Worm (Caenorhabditis elegans) whole organism, L4 larva: ENCODE data around the gene C18D11.3.
A peak's percentile ranks its signal among the peaks of the same experiment; 100 is the strongest.

ENCODE experiments used
- D1046.2 ChIP-seq: fragments of 200-800 bp; sonication (Bioruptor generic); IDR thresholded peaks from 2 replicates; pipeline ENCODE4 v1.3.6; 2022; ENCODE audit warnings: missing genetic modification characterization, missing compliant biosample characterization
- F37D6.2 ChIP-seq: sonication (generic microtip); optimal IDR thresholded peaks from 2 replicates; lab custom pipeline; 2016; ENCODE audit warnings: mild to moderate bottlenecking, missing genetic modification characterization, missing compliant biosample characterization
- F44E2.7 ChIP-seq: fragments of 200-800 bp; sonication (Bioruptor generic); IDR thresholded peaks from 2 replicates; pipeline ENCODE4 v2.1.2; 2022; ENCODE audit warnings: missing genetic modification characterization, missing compliant biosample characterization
- F49E8.2 ChIP-seq: sonication (generic microtip); optimal IDR thresholded peaks from 2 replicates; lab custom pipeline; 2016; ENCODE audit warnings: missing compliant biosample characterization, mild to moderate bottlenecking, missing genetic modification characterization, borderline replicate concordance
- T26A8.4 ChIP-seq: fragments of 200-800 bp; sonication (Bioruptor generic); IDR thresholded peaks from 2 replicates; pipeline ENCODE4 v1.3.6; 2022; ENCODE audit warnings: missing genetic modification characterization, missing compliant biosample characterization
- Y105C5A.15 ChIP-seq: fragments of 200-800 bp; sonication (Bioruptor generic); IDR thresholded peaks from 2 replicates; pipeline ENCODE4 v1.3.6; 2022; ENCODE audit warnings: missing genetic modification characterization, missing compliant biosample characterization
- Y5F2A.4 ChIP-seq: fragments of 200-800 bp; sonication (Bioruptor generic); optimal IDR thresholded peaks from 2 replicates; lab custom pipeline; 2018; ENCODE audit warnings: mild to moderate bottlenecking, missing genetic modification characterization, missing compliant biosample characterization
- ZK337.2 ChIP-seq: fragments of 200-800 bp; sonication (Bioruptor generic); IDR thresholded peaks from 2 replicates; pipeline ENCODE4 v1.3.6; 2022; ENCODE audit warnings: missing genetic modification reagents, missing genetic modification characterization, missing compliant biosample characterization
- aha-1 ChIP-seq: fragments of 150-350 bp; peaks from one replicate; lab custom pipeline; 2014; ENCODE audit warnings: missing biosample characterization, missing genetic modification characterization
- aly-2 ChIP-seq: sonication (generic microtip); optimal IDR thresholded peaks from 2 replicates; lab custom pipeline; 2018; ENCODE audit warnings: missing biosample characterization, missing genetic modification characterization
- ama-1 ChIP-seq: fragments of 150-350 bp; optimal IDR thresholded peaks from 2 replicates; lab custom pipeline; 2014; ENCODE audit warnings: inconsistent platforms, mixed read lengths
- ceh-44 ChIP-seq: fragments of 200-800 bp; sonication (Bioruptor generic); IDR thresholded peaks from 2 replicates; pipeline ENCODE4 v1.3.6; 2022; ENCODE audit warnings: missing genetic modification reagents, missing genetic modification characterization, missing compliant biosample characterization
- ces-1 ChIP-seq: fragments of 150-350 bp; sonication (generic microtip); optimal IDR thresholded peaks from 4 replicates; lab custom pipeline; 2014; ENCODE audit warnings: missing biosample characterization, missing genetic modification reagents, missing genetic modification characterization
- dmd-6 ChIP-seq: fragments of 200-800 bp; sonication (Bioruptor generic); IDR thresholded peaks from 2 replicates; pipeline ENCODE4 v1.3.6; 2022; ENCODE audit warnings: missing genetic modification reagents, missing genetic modification characterization, missing compliant biosample characterization
- dmd-9 ChIP-seq: fragments of 200-800 bp; sonication (Bioruptor generic); IDR thresholded peaks from 2 replicates; pipeline ENCODE4 v1.3.6; 2022; ENCODE audit warnings: missing genetic modification reagents, missing genetic modification characterization, missing compliant biosample characterization
- duxl-1 ChIP-seq: sonication (generic microtip); optimal IDR thresholded peaks from 2 replicates; lab custom pipeline; 2016; ENCODE audit warnings: mild to moderate bottlenecking, missing genetic modification characterization, moderate library complexity, missing compliant biosample characterization; ENCODE audit not compliant: poor library complexity
- dve-1 ChIP-seq: sonication (generic microtip); optimal IDR thresholded peaks from 2 replicates; lab custom pipeline; 2017; ENCODE audit warnings: antibody characterized with exemption, mild to moderate bottlenecking, missing genetic modification characterization, missing compliant biosample characterization; ENCODE audit not compliant: insufficient read depth
- lim-7 ChIP-seq: fragments of 200-800 bp; sonication (Bioruptor generic); IDR thresholded peaks from 2 replicates; pipeline ENCODE4 v1.3.6; 2022; ENCODE audit warnings: missing genetic modification characterization, missing compliant biosample characterization
- lin-1 ChIP-seq: fragments of 200-800 bp; sonication (Bioruptor generic); IDR thresholded peaks from 2 replicates; pipeline ENCODE4 v1.3.6; 2022; ENCODE audit warnings: missing genetic modification reagents, missing genetic modification characterization, missing compliant biosample characterization
- lin-39 ChIP-seq: fragments of 150-350 bp; optimal IDR thresholded peaks from 2 replicates; lab custom pipeline; 2014; ENCODE audit warnings: missing biosample characterization, missing genetic modification reagents, missing genetic modification characterization
- lsy-2 ChIP-seq, 2 experiments: fragments of 150-350 bp in 1 of 2; sonication (generic microtip) in 1 of 2; optimal IDR thresholded peaks; 2 replicates each; lab custom pipeline; 2014 to 2017; ENCODE audit warnings: missing biosample characterization in 2 of 2, missing genetic modification characterization in 2 of 2
- madf-9 ChIP-seq: fragments of 200-800 bp; sonication (Bioruptor generic); conservative IDR thresholded peaks from 2 replicates; pipeline ENCODE4 v1.3.6; 2022; ENCODE audit warnings: missing genetic modification reagents, missing genetic modification characterization, missing compliant biosample characterization
- mdt-29 ChIP-seq: fragments of 200-800 bp; sonication (Bioruptor generic); IDR thresholded peaks from 2 replicates; pipeline ENCODE4 v1.3.6; 2022; ENCODE audit warnings: missing genetic modification reagents, missing genetic modification characterization, missing compliant biosample characterization
- mes-2 ChIP-seq: sonication (generic microtip); optimal IDR thresholded peaks from 2 replicates; lab custom pipeline; 2016; ENCODE audit warnings: missing genotype, mild to moderate bottlenecking, missing genetic modification characterization, missing compliant biosample characterization; ENCODE audit not compliant: poor library complexity, severe bottlenecking
- mxl-3 ChIP-seq: fragments of 200-800 bp; sonication (Bioruptor generic); optimal IDR thresholded peaks from 2 replicates; lab custom pipeline; 2018; ENCODE audit warnings: mild to moderate bottlenecking, missing genetic modification characterization, missing compliant biosample characterization
- nhr-102 ChIP-seq: sonication (generic microtip); optimal IDR thresholded peaks from 2 replicates; lab custom pipeline; 2016; ENCODE audit warnings: mild to moderate bottlenecking, missing genetic modification characterization, moderate library complexity, missing compliant biosample characterization
- nhr-111 ChIP-seq: fragments of 200-800 bp; sonication (Bioruptor generic); optimal IDR thresholded peaks from 2 replicates; lab custom pipeline; 2018; ENCODE audit warnings: mild to moderate bottlenecking, missing genetic modification characterization, missing compliant biosample characterization
- nhr-237 ChIP-seq: sonication (generic microtip); optimal IDR thresholded peaks from 2 replicates; lab custom pipeline; 2017; ENCODE audit warnings: missing biosample characterization, missing genetic modification characterization
- nhr-25 ChIP-seq: sonication (generic microtip); optimal IDR thresholded peaks from 2 replicates; lab custom pipeline; 2017; ENCODE audit warnings: missing genetic modification characterization, mild to moderate bottlenecking, missing compliant biosample characterization, antibody characterized with exemption, moderate library complexity, borderline replicate concordance; ENCODE audit not compliant: insufficient read depth
- nhr-28 ChIP-seq: fragments of 150-350 bp; optimal IDR thresholded peaks from 2 replicates; lab custom pipeline; 2014; ENCODE audit warnings: missing biosample characterization, missing genetic modification characterization
- nhr-41 ChIP-seq: fragments of 200-800 bp; sonication (Bioruptor generic); IDR thresholded peaks from 2 replicates; pipeline ENCODE4 v1.3.6; 2022; ENCODE audit warnings: missing genetic modification reagents, missing genetic modification characterization, missing compliant biosample characterization
- nhr-42 ChIP-seq: fragments of 200-800 bp; sonication (Bioruptor generic); IDR thresholded peaks from 2 replicates; pipeline ENCODE4 v1.3.6; 2022; ENCODE audit warnings: missing genetic modification characterization, missing compliant biosample characterization
- nhr-48 ChIP-seq: sonication (generic microtip); optimal IDR thresholded peaks from 2 replicates; lab custom pipeline; 2016; ENCODE audit warnings: mild to moderate bottlenecking, missing genetic modification characterization, missing compliant biosample characterization
- nhr-76 ChIP-seq: fragments of 150-350 bp; optimal IDR thresholded peaks from 2 replicates; lab custom pipeline; 2014; ENCODE audit warnings: missing biosample characterization, missing genetic modification characterization
- rbr-2 ChIP-seq: sonication (generic microtip); optimal IDR thresholded peaks from 2 replicates; lab custom pipeline; 2016; ENCODE audit warnings: missing genotype, missing genetic modification characterization, missing compliant biosample characterization
- saeg-2 ChIP-seq: fragments of 200-800 bp; sonication (Bioruptor generic); IDR thresholded peaks from 2 replicates; pipeline ENCODE4 v1.3.6; 2022; ENCODE audit warnings: missing genetic modification reagents, missing genetic modification characterization, missing compliant biosample characterization
- set-16 ChIP-seq: fragments of 200-800 bp; sonication (Bioruptor generic); IDR thresholded peaks from 2 replicates; pipeline ENCODE4 v1.3.6; 2022; ENCODE audit warnings: missing genetic modification reagents, missing genetic modification characterization, missing compliant biosample characterization
- tag-97 ChIP-seq: fragments of 200-800 bp; sonication (Bioruptor generic); IDR thresholded peaks from 2 replicates; pipeline ENCODE4 v1.3.6; 2022; ENCODE audit warnings: missing genetic modification characterization, missing compliant biosample characterization
- tra-1 ChIP-seq: fragments of 200-800 bp; sonication (Bioruptor generic); IDR thresholded peaks from 2 replicates; pipeline ENCODE4 v1.3.6; 2022; ENCODE audit warnings: missing genetic modification reagents, missing genetic modification characterization, missing compliant biosample characterization
- unc-130 ChIP-seq: sonication (generic microtip); optimal IDR thresholded peaks from 2 replicates; lab custom pipeline; 2016; ENCODE audit warnings: missing genetic modification reagents, missing genetic modification characterization, missing compliant biosample characterization
- vab-7 ChIP-seq: fragments of 200-800 bp; sonication (Bioruptor generic); IDR thresholded peaks from 2 replicates; pipeline ENCODE4 v1.3.6; 2022; ENCODE audit warnings: missing genetic modification reagents, missing genetic modification characterization, missing compliant biosample characterization
- zfp-2 ChIP-seq: sonication (generic microtip); optimal IDR thresholded peaks from 2 replicates; lab custom pipeline; 2016; ENCODE audit warnings: mild to moderate bottlenecking, missing genetic modification characterization, missing compliant biosample characterization
- zfp-3 ChIP-seq: fragments of 200-800 bp; sonication (Bioruptor generic); conservative IDR thresholded peaks from 2 replicates; pipeline ENCODE4 v1.3.6; 2022; ENCODE audit warnings: missing genetic modification reagents, missing genetic modification characterization, missing compliant biosample characterization
- ztf-11 ChIP-seq: fragments of 150-350 bp; optimal IDR thresholded peaks from 2 replicates; lab custom pipeline; 2014; ENCODE audit warnings: missing biosample characterization, missing genetic modification characterization

Gene C18D11.3

ce11 chrIII:11830522-11831489 is 7.6 kb downstream of the C18D11.3 start (continued):
- TF ChIP-seq dve-1 (peak; percentile 18), nhr-111 (GFP tag; lab: Kevin White, UChicago) (peak; percentile 32), F44E2.7 (no peak), saeg-2 (GFP tag; lab: Robert Waterston, UW) (no peak), lin-1 (no peak), lim-7 (GFP tag; lab: Robert Waterston, UW) (peak; percentile 56), ZK337.2 (0 out of 2 replicates have a peak, but pooled peaks have one; percentile 10), nhr-42 (GFP tag; lab: Robert Waterston, UW) (0 out of 2 replicates have a peak, but pooled peaks have one; percentile 28), aha-1 (tag; lab: Kevin White, UChicago) (peak; percentile 77), dmd-6 (peak; percentile 16; the same call in 1 of the 2 replicates), nhr-41 (no peak), dmd-9 (GFP tag; lab: Robert Waterston, UW) (peak; percentile 66; the same call in 1 of the 2 replicates), ceh-44 (no peak), vab-7 (GFP tag; lab: Robert Waterston, UW) (0 out of 2 replicates have a peak, but pooled peaks have one; percentile 7), tag-97 (no peak), mxl-3 (GFP tag; lab: Kevin White, UChicago) (no peak), D1046.2 (GFP tag; lab: Robert Waterston, UW) (0 out of 2 replicates have a peak, but pooled peaks have one; percentile 17), lsy-2 (tag; optimal IDR thresholded peaks at IDR 0.05; lab: Kevin White, UChicago) (peak; percentile 7 to 14), madf-9 (GFP tag; lab: Robert Waterston, UW) (0 out of 2 replicates have a peak, but pooled peaks have one; percentile 34), tra-1 (GFP tag; lab: Robert Waterston, UW) (peak; percentile 53; the same call in 1 of the 2 replicates), nhr-48 (tag; lab: Kevin White, UChicago) (peak; percentile 2)

- TF ChIP-seq set-16 (GFP tag; lab: Robert Waterston, UW) = peak; percentile 64
- no peak for TF ChIP-seq duxl-1 (tag; lab: Kevin White, UChicago)
These were observed 10.2 kb downstream of the C18D11.3 start for ce11 chrIII:11833449-11833848.

- TF ChIP-seq nhr-111 (GFP tag; lab: Kevin White, UChicago) (no peak), F37D6.2 (tag; lab: Kevin White, UChicago) (no peak), dmd-6 (no peak), nhr-102 (tag; lab: Kevin White, UChicago) (no peak), nhr-76 (tag; lab: Kevin White, UChicago) (no peak), F49E8.2 (no peak), zfp-2 (tag; lab: Kevin White, UChicago) (no peak), mdt-29 (GFP tag; lab: Robert Waterston, UW) (no peak), Y5F2A.4 (GFP tag; lab: Kevin White, UChicago) (no peak), lin-39 (tag; lab: Kevin White, UChicago) (no peak), ama-1 (lab: Kevin White, UChicago) (no peak), nhr-237 (tag; lab: Kevin White, UChicago) (no peak), aly-2 (tag; lab: Kevin White, UChicago) (no peak), nhr-25 (no peak), nhr-28 (tag; lab: Kevin White, UChicago) (no peak), vab-7 (GFP tag; lab: Robert Waterston, UW) (no peak), tag-97 (no peak), lin-1 (no peak), Y105C5A.15 (no peak), zfp-3 (GFP tag; lab: Robert Waterston, UW) (no peak), ces-1 (GFP tag; lab: Kevin White, UChicago) (no peak), mxl-3 (GFP tag; lab: Kevin White, UChicago) (peak; percentile 14), unc-130 (GFP tag; lab: Kevin White, UChicago) (no peak), rbr-2 (peak; percentile 42), lim-7 (GFP tag; lab: Robert Waterston, UW) (no peak), mes-2 (no peak), nhr-42 (GFP tag; lab: Robert Waterston, UW) (no peak), nhr-48 (tag; lab: Kevin White, UChicago) (no peak), ztf-11 (tag; lab: Kevin White, UChicago) (no peak), T26A8.4 (GFP tag; lab: Robert Waterston, UW) (no peak)
These were observed 10.9 kb downstream of the C18D11.3 start for ce11 chrIII:11834168-11834567.
